Fruit fly (Drosophila melanogaster): ENCODE data around the gene CG8664.

DNA sequence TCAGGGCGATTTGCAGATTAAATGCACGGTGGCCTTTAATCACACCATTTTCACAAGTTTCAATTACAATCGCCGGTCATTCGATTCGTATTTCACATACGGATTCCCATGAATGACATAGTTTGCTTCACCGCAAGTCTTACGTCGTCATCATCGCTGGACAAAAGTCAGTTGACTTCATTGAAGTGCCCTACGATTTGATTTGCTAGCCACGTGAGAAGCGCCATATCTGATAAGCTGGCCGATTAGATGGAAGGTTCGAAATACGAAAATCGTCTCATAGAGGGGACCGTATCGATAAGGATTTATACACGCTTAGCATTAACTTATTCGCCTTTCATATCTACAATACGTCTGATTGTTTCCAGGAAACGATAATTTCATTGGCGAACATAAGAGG, 2.5 kb upstream of the CG8664 start:
- no peak for TF ChIP-seq CG15710 (tag; optimal IDR thresholded peaks at IDR 0.05)
- TF ChIP-seq CG13204 (GFP tag; optimal IDR thresholded peaks at IDR 0.05), result no peak
- TF ChIP-seq rn (GFP tag; IDR thresholded peaks at IDR 0.05), result no peak
- TF ChIP-seq CG12605 (GFP tag; IDR thresholded peaks at IDR 0.05), result no peak
- no peak for TF ChIP-seq CG34367 (tag; optimal IDR thresholded peaks at IDR 0.05)
- no peak for TF ChIP-seq Pif1A (GFP tag; optimal IDR thresholded peaks at IDR 0.05)
- no peak for TF ChIP-seq EcR (GFP tag; optimal IDR thresholded peaks at IDR 0.05)
- TF ChIP-seq D1 (tag; optimal IDR thresholded peaks at IDR 0.05), result no peak
- TF ChIP-seq CG10348 (GFP tag; IDR thresholded peaks at IDR 0.05), result no peak

Measured in whole organism, pupa.